Fruit fly (Drosophila melanogaster) whole organism, adult: ENCODE results near the gene Edem1.
A peak's percentile ranks its signal among the peaks of the same experiment; 100 is the strongest.

ENCODE experiments used
- CG11617 ChIP-seq: fragments of 200-800 bp; sonication (Bioruptor generic); optimal IDR thresholded peaks from 2 replicates; lab custom pipeline; 2017; ENCODE audit warnings: mild to moderate bottlenecking, missing biosample characterization, missing genetic modification reagents, missing genetic modification characterization
- CG12768 ChIP-seq: fragments of 200-800 bp; sonication (Bioruptor generic); optimal IDR thresholded peaks from 2 replicates; lab custom pipeline; 2017; ENCODE audit warnings: missing biosample characterization, missing genetic modification characterization, mild to moderate bottlenecking, moderate library complexity, missing genetic modification reagents
- CG14711 ChIP-seq: fragments of 200-800 bp; sonication (Bioruptor generic); optimal IDR thresholded peaks from 2 replicates; lab custom pipeline; 2018; ENCODE audit warnings: missing biosample characterization, mild to moderate bottlenecking, missing genetic modification characterization, moderate library complexity
- CG1620 ChIP-seq: fragments of 200-800 bp; sonication (Bioruptor generic); optimal IDR thresholded peaks from 2 replicates; lab custom pipeline; 2016; ENCODE audit warnings: missing biosample characterization, missing genetic modification characterization
- CG33017 ChIP-seq: fragments of 200-800 bp; sonication (Bioruptor generic); optimal IDR thresholded peaks from 2 replicates; lab custom pipeline; 2018; ENCODE audit warnings: missing biosample characterization, mild to moderate bottlenecking, missing genetic modification characterization, moderate library complexity
- CG5204 ChIP-seq: fragments of 200-800 bp; sonication (Bioruptor generic); optimal IDR thresholded peaks from 2 replicates; lab custom pipeline; 2016; ENCODE audit warnings: missing biosample characterization, missing genetic modification characterization
- CG7045 ChIP-seq: fragments of 200-800 bp; sonication (Bioruptor generic); optimal IDR thresholded peaks from 2 replicates; lab custom pipeline; 2017; ENCODE audit warnings: missing biosample characterization, mild to moderate bottlenecking, missing genetic modification characterization
- CG7101 ChIP-seq: fragments of 200-800 bp; sonication (Bioruptor generic); optimal IDR thresholded peaks from 2 replicates; lab custom pipeline; 2018; ENCODE audit warnings: missing biosample characterization, mild to moderate bottlenecking, missing genetic modification characterization, moderate library complexity
- Clk ChIP-seq: fragments of 200-800 bp; sonication (Bioruptor generic); optimal IDR thresholded peaks from 2 replicates; lab custom pipeline; 2017; ENCODE audit warnings: missing biosample characterization, missing genetic modification characterization
- Crg-1 ChIP-seq: fragments of 200-800 bp; sonication (Bioruptor generic); optimal IDR thresholded peaks from 2 replicates; lab custom pipeline; 2016; ENCODE audit warnings: missing biosample characterization, missing genetic modification characterization
- Hr96 ChIP-seq: fragments of 200-800 bp; sonication (Bioruptor generic); optimal IDR thresholded peaks from 2 replicates; lab custom pipeline; 2016; ENCODE audit warnings: missing biosample characterization, missing genetic modification characterization
- Mnt ChIP-seq: fragments of 200-800 bp; sonication (Bioruptor generic); optimal IDR thresholded peaks from 2 replicates; lab custom pipeline; 2016; ENCODE audit warnings: missing biosample characterization, mild to moderate bottlenecking, missing genetic modification characterization
- bab1 ChIP-seq: fragments of 200-800 bp; sonication (Bioruptor generic); optimal IDR thresholded peaks from 3 replicates; lab custom pipeline; 2019; ENCODE audit warnings: missing biosample characterization, mild to moderate bottlenecking, missing genetic modification characterization, moderate library complexity
- cic ChIP-seq: fragments of 200-800 bp; sonication (Bioruptor generic); optimal IDR thresholded peaks from 2 replicates; lab custom pipeline; 2017; ENCODE audit warnings: missing biosample characterization, mild to moderate bottlenecking, missing genetic modification characterization, moderate library complexity
- cnc ChIP-seq, 2 experiments: fragments of >200 bp; optimal IDR thresholded peaks; 2 replicates each; lab custom pipeline; 2017
- kay ChIP-seq: fragments of 200-800 bp; sonication (Bioruptor generic); peaks from one replicate; lab custom pipeline; 2016; ENCODE audit warnings: missing biosample characterization, missing genetic modification characterization, borderline replicate concordance
- ovo ChIP-seq: fragments of 200-800 bp; sonication (Bioruptor generic); optimal IDR thresholded peaks from 2 replicates; lab custom pipeline; 2016; ENCODE audit warnings: missing biosample characterization, missing genetic modification characterization
- pad ChIP-seq: fragments of 200-800 bp; sonication (Bioruptor generic); optimal IDR thresholded peaks from 3 replicates; lab custom pipeline; 2017; ENCODE audit warnings: missing biosample characterization, missing genetic modification characterization, mild to moderate bottlenecking, moderate library complexity, missing genetic modification reagents
- tj ChIP-seq: fragments of 200-800 bp; sonication (Bioruptor generic); optimal IDR thresholded peaks from 3 replicates; lab custom pipeline; 2017; ENCODE audit warnings: missing biosample characterization, mild to moderate bottlenecking, missing genetic modification characterization, moderate library complexity
- toe ChIP-seq: fragments of 200-800 bp; sonication (Bioruptor generic); optimal IDR thresholded peaks from 2 replicates; lab custom pipeline; 2016; ENCODE audit warnings: missing biosample characterization, missing genetic modification characterization

Gene Edem1

dm6 chrX:1941669-1942092 is 33.1 kb upstream of the Edem1 start, which contains the start of gene Hr4:
Gene Hr4 (plus strand): TSS chrX:1941940.
- TF ChIP-seq bab1 (GFP tag; lab: Kevin White, UChicago) (no peak), CG12768 (GFP tag; lab: Kevin White, UChicago) (no peak), CG14711 (no peak), Crg-1 (GFP tag; lab: Kevin White, UChicago) (no peak), toe (GFP tag; lab: Kevin White, UChicago) (no peak), CG11617 (GFP tag; lab: Kevin White, UChicago) (no peak), CG5204 (no peak), Hr96 (GFP tag; lab: Kevin White, UChicago) (no peak), CG33017 (tag; lab: Kevin White, UChicago) (no peak), cnc (optimal IDR thresholded peaks at IDR 0.05; lab: Kevin White, UChicago) (no peak), ovo (no peak), kay (GFP tag; lab: Kevin White, UChicago) (no peak), cic (no peak), CG7045 (GFP tag; lab: Kevin White, UChicago) (no peak), tj (GFP tag; lab: Kevin White, UChicago) (no peak), CG7101 (tag; lab: Kevin White, UChicago) (no peak), CG1620 (GFP tag; lab: Kevin White, UChicago) (no peak), Mnt (GFP tag; lab: Kevin White, UChicago) (no peak), Clk (no peak)

DNA sequence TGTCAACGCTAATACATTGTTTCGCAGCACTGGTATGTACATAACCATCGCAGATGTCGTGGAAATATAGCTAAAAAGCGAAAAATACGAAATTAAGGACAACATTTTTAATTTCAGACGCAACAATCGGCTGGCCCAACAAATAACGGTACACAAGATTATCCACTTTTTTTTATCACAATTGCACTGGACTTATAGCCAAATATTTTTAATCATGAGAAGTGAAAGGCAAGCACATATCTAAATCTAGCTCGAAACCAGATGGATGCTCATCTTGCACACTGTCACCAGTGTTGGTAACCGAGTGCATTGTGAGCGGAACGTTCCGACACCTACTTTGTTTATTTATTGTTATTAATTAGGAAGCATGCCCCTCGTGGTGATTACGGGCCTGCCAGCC is 31.4 kb upstream of the Edem1 start, which contains the start of the genes CG3857 and CG3587:
Gene CG3857, minus strand, starts transcription at position 21 of the 400 bp plus-strand sequence.
Gene CG3587, plus strand, starts transcription at position 288 of the 400 bp plus-strand sequence.
- TF ChIP-seq CG7045 (GFP tag; lab: Kevin White, UChicago), result peak; percentile 54
- peak; percentile 81 for TF ChIP-seq CG1620 (GFP tag; lab: Kevin White, UChicago)
- TF ChIP-seq Mnt (GFP tag; lab: Kevin White, UChicago), result peak; percentile 86
- TF ChIP-seq tj (GFP tag; lab: Kevin White, UChicago), result peak; percentile 82
- TF ChIP-seq kay (GFP tag; lab: Kevin White, UChicago), result no peak
- TF ChIP-seq toe (GFP tag; lab: Kevin White, UChicago), result peak; percentile 68
- peak; percentile 78 for TF ChIP-seq bab1 (GFP tag; lab: Kevin White, UChicago)
- TF ChIP-seq cnc (optimal IDR thresholded peaks at IDR 0.05; lab: Kevin White, UChicago), result no peak
- peak; percentile 69 for TF ChIP-seq CG12768 (GFP tag; lab: Kevin White, UChicago)
- peak; percentile 82 for TF ChIP-seq CG11617 (GFP tag; lab: Kevin White, UChicago)
- no peak for TF ChIP-seq Clk
- peak; percentile 87 for TF ChIP-seq Hr96 (GFP tag; lab: Kevin White, UChicago)
- peak; percentile 80 for TF ChIP-seq pad (GFP tag; lab: Kevin White, UChicago)
- TF ChIP-seq CG14711, result peak; percentile 59
- peak; percentile 86 for TF ChIP-seq Crg-1 (GFP tag; lab: Kevin White, UChicago)
- TF ChIP-seq CG7101 (tag; lab: Kevin White, UChicago), result peak; percentile 82
- TF ChIP-seq ovo, result peak; percentile 73
- peak; percentile 81 for TF ChIP-seq CG5204
- TF ChIP-seq CG33017 (tag; lab: Kevin White, UChicago), result peak; percentile 59
- TF ChIP-seq cic, result no peak

- TF ChIP-seq Mnt (GFP tag; lab: Kevin White, UChicago), result peak; percentile 97
- TF ChIP-seq CG14711, result no peak
- TF ChIP-seq CG11617 (GFP tag; lab: Kevin White, UChicago), result peak; percentile 34
- peak; percentile 52 for TF ChIP-seq pad (GFP tag; lab: Kevin White, UChicago)
- peak; percentile 18 for TF ChIP-seq CG7101 (tag; lab: Kevin White, UChicago)
- TF ChIP-seq CG5204, result no peak
- no peak for TF ChIP-seq kay (GFP tag; lab: Kevin White, UChicago)
- no peak for TF ChIP-seq cnc (optimal IDR thresholded peaks at IDR 0.05; lab: Kevin White, UChicago)
- TF ChIP-seq bab1 (GFP tag; lab: Kevin White, UChicago), result peak; percentile 30
- TF ChIP-seq tj (GFP tag; lab: Kevin White, UChicago), result peak; percentile 56
- TF ChIP-seq ovo, result peak; percentile 78
Measured at dm6 chrX:1927473-1928306, 19.1 kb upstream of the Edem1 start, which contains the start of gene CG11596. Gene CG11596 (plus strand): TSS chrX:1927683.

- TF ChIP-seq pad (GFP tag; lab: Kevin White, UChicago), result peak; percentile 13
- TF ChIP-seq CG14711, result peak; percentile 58
- no peak for TF ChIP-seq ovo
- TF ChIP-seq cic, result peak; percentile 38
- TF ChIP-seq Mnt (GFP tag; lab: Kevin White, UChicago), result peak; percentile 66
- peak; percentile 25 for TF ChIP-seq CG1620 (GFP tag; lab: Kevin White, UChicago)
- TF ChIP-seq CG5204, result no peak
- TF ChIP-seq bab1 (GFP tag; lab: Kevin White, UChicago), result peak; percentile 38
- TF ChIP-seq CG7101 (tag; lab: Kevin White, UChicago), result peak; percentile 15
Measured at dm6 chrX:1922765-1923501, 14.3 kb upstream of the Edem1 start, which contains the start of the genes eIF2Bepsilon and Ocrl. Gene eIF2Bepsilon (minus strand): TSS chrX:1922874. Gene Ocrl (plus strand): TSS chrX:1922981.

dm6 chrX:1909533-1909932 is 906 bp upstream of the Edem1 start:
- no peak for TF ChIP-seq CG1620 (GFP tag; lab: Kevin White, UChicago)
- TF ChIP-seq CG14711, result no peak
- TF ChIP-seq Mnt (GFP tag; lab: Kevin White, UChicago), result peak; percentile 28
- TF ChIP-seq pad (GFP tag; lab: Kevin White, UChicago), result peak; percentile 23
- peak; percentile 20 for TF ChIP-seq cic
